Worm (Caenorhabditis elegans) whole organism, L1 larva: ENCODE data around the gene clec-240.
A peak's percentile ranks its signal among the peaks of the same experiment; 100 is the strongest.

Experiments
- C04F5.9 ChIP-seq: sonication (generic microtip); optimal IDR thresholded peaks from 2 replicates; lab custom pipeline; 2016; ENCODE audit warnings: missing genetic modification characterization, missing compliant biosample characterization
- C16A3.4 ChIP-seq: fragments of 150-350 bp; optimal IDR thresholded peaks from 2 replicates; lab custom pipeline; 2014; ENCODE audit warnings: missing biosample characterization, missing genetic modification characterization
- C34B4.2 ChIP-seq: sonication (generic microtip); optimal IDR thresholded peaks from 2 replicates; lab custom pipeline; 2017; ENCODE audit warnings: mild to moderate bottlenecking, missing genetic modification characterization, missing compliant biosample characterization
- F16B12.6 ChIP-seq: fragments of 150-350 bp; optimal IDR thresholded peaks from 2 replicates; lab custom pipeline; 2014; ENCODE audit warnings: missing biosample characterization, missing genetic modification characterization
- Y116A8C.19 ChIP-seq: sonication (generic microtip); optimal IDR thresholded peaks from 2 replicates; lab custom pipeline; 2016; ENCODE audit warnings: missing compliant biosample characterization, missing genetic modification characterization, borderline replicate concordance
- aha-1 ChIP-seq: fragments of 150-350 bp; optimal IDR thresholded peaks from 2 replicates; lab custom pipeline; 2014; ENCODE audit warnings: missing biosample characterization, missing genetic modification characterization
- aly-2 ChIP-seq: fragments of 150-350 bp; optimal IDR thresholded peaks from 2 replicates; lab custom pipeline; 2014; ENCODE audit warnings: missing biosample characterization, missing genetic modification characterization
- ceh-8 ChIP-seq: fragments of 200-800 bp; sonication (Bioruptor generic); optimal IDR thresholded peaks from 2 replicates; lab custom pipeline; 2018; ENCODE audit warnings: mild to moderate bottlenecking, missing genetic modification characterization, moderate library complexity, missing compliant biosample characterization
- ceh-82 ChIP-seq, 3 experiments: fragments of 150-350 bp in 1 of 3; sonication (generic microtip) in 2 of 3; optimal IDR thresholded peaks; 2 replicates each; lab custom pipeline; 2014 to 2017; ENCODE audit warnings: missing biosample characterization in 3 of 3, missing genetic modification characterization in 3 of 3
- ceh-90 ChIP-seq: sonication (generic microtip); optimal IDR thresholded peaks from 2 replicates; lab custom pipeline; 2016; ENCODE audit warnings: missing genetic modification characterization, missing compliant biosample characterization
- dpl-1 ChIP-seq, 3 experiments: fragments of 150-350 bp in 2 of 3; sonication (generic microtip) in 1 of 3; optimal IDR thresholded peaks; 2 replicates each; lab custom pipeline; 2014 to 2017; ENCODE audit warnings: missing biosample characterization in 3 of 3, missing genetic modification characterization in 3 of 3, missing genetic modification reagents in 3 of 3
- efl-1 ChIP-seq, 4 experiments: fragments of 150-350 bp; optimal IDR thresholded peaks in 3 of 4; peaks in 1 of 4; 1 replicate in 1 of 4; 2 replicates in 3 of 4; lab custom pipeline; 2014; ENCODE audit warnings: missing biosample characterization in 2 of 4, missing genetic modification characterization in 2 of 4, missing genetic modification reagents in 2 of 4
- efl-3 ChIP-seq: fragments of 200-800 bp; sonication (Bioruptor generic); optimal IDR thresholded peaks from 2 replicates; lab custom pipeline; 2018; ENCODE audit warnings: mild to moderate bottlenecking, missing genetic modification characterization, missing compliant biosample characterization
- egl-13 ChIP-seq: sonication (generic microtip); optimal IDR thresholded peaks from 2 replicates; lab custom pipeline; 2016; ENCODE audit warnings: missing genotype, missing genetic modification reagents, missing genetic modification characterization, missing compliant biosample characterization
- elt-2 ChIP-seq: sonication (generic microtip); optimal IDR thresholded peaks from 2 replicates; lab custom pipeline; 2016; ENCODE audit warnings: missing genetic modification characterization, mild to moderate bottlenecking, inconsistent platforms, missing compliant biosample characterization, missing genetic modification reagents
- ets-5 ChIP-seq: fragments of 200-800 bp; sonication (Bioruptor generic); IDR thresholded peaks from 2 replicates; pipeline ENCODE4 v1.3.6; 2022; ENCODE audit warnings: missing genetic modification characterization, missing compliant biosample characterization
- fkh-10 ChIP-seq: sonication (generic microtip); optimal IDR thresholded peaks from 2 replicates; lab custom pipeline; 2017; ENCODE audit warnings: missing biosample characterization, missing genetic modification reagents, missing genetic modification characterization
- fkh-4 ChIP-seq: sonication (generic microtip); optimal IDR thresholded peaks from 2 replicates; lab custom pipeline; 2016; ENCODE audit warnings: missing compliant biosample characterization, missing genetic modification characterization, borderline replicate concordance
- fos-1 ChIP-seq: fragments of 150-350 bp; optimal IDR thresholded peaks from 2 replicates; lab custom pipeline; 2014; ENCODE audit warnings: missing biosample characterization, missing genetic modification characterization
- hlh-17 ChIP-seq: fragments of 200-800 bp; sonication (Bioruptor generic); optimal IDR thresholded peaks from 2 replicates; lab custom pipeline; 2018; ENCODE audit warnings: missing genetic modification characterization, mild to moderate bottlenecking, missing compliant biosample characterization, moderate library complexity, borderline replicate concordance
- irx-1 ChIP-seq: sonication (generic microtip); optimal IDR thresholded peaks from 2 replicates; lab custom pipeline; 2016; ENCODE audit warnings: missing genetic modification characterization, missing compliant biosample characterization
- isw-1 ChIP-seq: fragments of 200-800 bp; sonication (Bioruptor generic); IDR thresholded peaks from 2 replicates; pipeline ENCODE4 v1.3.6; 2022; ENCODE audit warnings: missing genetic modification characterization, missing compliant biosample characterization
- lin-13 ChIP-seq: fragments of 150-350 bp; optimal IDR thresholded peaks from 2 replicates; lab custom pipeline; 2014; ENCODE audit warnings: missing biosample characterization, missing genetic modification reagents, missing genetic modification characterization
- lin-14 ChIP-seq: fragments of 200-800 bp; sonication (Bioruptor generic); optimal IDR thresholded peaks from 2 replicates; lab custom pipeline; 2018; ENCODE audit warnings: mild to moderate bottlenecking, missing genetic modification characterization, moderate library complexity, missing compliant biosample characterization
- lin-35 ChIP-seq, 2 experiments: fragments of 150-350 bp; optimal IDR thresholded peaks; 2 replicates each; lab custom pipeline; 2014; ENCODE audit warnings: missing biosample characterization in 2 of 2, missing genetic modification characterization in 2 of 2, missing genetic modification reagents in 2 of 2
- lir-3 ChIP-seq: sonication (generic microtip); optimal IDR thresholded peaks from 2 replicates; lab custom pipeline; 2016; ENCODE audit warnings: mild to moderate bottlenecking, missing genetic modification characterization, moderate library complexity, missing compliant biosample characterization; ENCODE audit not compliant: poor library complexity
- lsy-2 ChIP-seq, 2 experiments: fragments of 150-350 bp; optimal IDR thresholded peaks; 2 replicates each; lab custom pipeline; 2014; ENCODE audit warnings: missing biosample characterization in 2 of 2, missing genetic modification characterization in 2 of 2
- mdl-1 ChIP-seq, 2 experiments: fragments of 150-350 bp; optimal IDR thresholded peaks; 2 replicates each; lab custom pipeline; 2014 to 2017; ENCODE audit warnings: missing biosample characterization in 2 of 2, missing genetic modification characterization in 2 of 2, inconsistent platforms in 1 of 2
- mef-2 ChIP-seq: fragments of 150-350 bp; optimal IDR thresholded peaks from 2 replicates; lab custom pipeline; 2014; ENCODE audit warnings: missing biosample characterization, missing genetic modification characterization
- mep-1 ChIP-seq: fragments of 150-350 bp; optimal IDR thresholded peaks from 2 replicates; lab custom pipeline; 2014; ENCODE audit warnings: missing biosample characterization, missing genetic modification characterization
- nhr-11 ChIP-seq: fragments of 150-350 bp; optimal IDR thresholded peaks from 2 replicates; lab custom pipeline; 2014; ENCODE audit warnings: missing biosample characterization, missing genetic modification characterization
- nhr-12 ChIP-seq: sonication (generic microtip); optimal IDR thresholded peaks from 2 replicates; lab custom pipeline; 2017; ENCODE audit warnings: missing biosample characterization, missing genetic modification characterization
- nhr-19 ChIP-seq: fragments of 200-800 bp; sonication (Bioruptor generic); conservative IDR thresholded peaks from 2 replicates; pipeline ENCODE4 v1.3.6; 2022; ENCODE audit warnings: missing genetic modification characterization, missing compliant biosample characterization
- nhr-20 ChIP-seq: sonication (generic microtip); optimal IDR thresholded peaks from 2 replicates; lab custom pipeline; 2016; ENCODE audit warnings: mild to moderate bottlenecking, missing genetic modification characterization, missing compliant biosample characterization
- nhr-237 ChIP-seq: fragments of 150-350 bp; optimal IDR thresholded peaks from 2 replicates; lab custom pipeline; 2014; ENCODE audit warnings: missing biosample characterization, missing genetic modification characterization
- nhr-28 ChIP-seq: fragments of 150-350 bp; optimal IDR thresholded peaks from 2 replicates; lab custom pipeline; 2014; ENCODE audit warnings: missing biosample characterization, missing genetic modification characterization
- nhr-84 ChIP-seq: sonication (generic microtip); optimal IDR thresholded peaks from 2 replicates; lab custom pipeline; 2017; ENCODE audit warnings: missing biosample characterization, missing genetic modification characterization
- nhr-90 ChIP-seq: sonication (generic microtip); optimal IDR thresholded peaks from 2 replicates; lab custom pipeline; 2016; ENCODE audit warnings: mild to moderate bottlenecking, missing genetic modification characterization, missing compliant biosample characterization; ENCODE audit not compliant: poor library complexity
- pag-3 ChIP-seq: sonication (generic microtip); optimal IDR thresholded peaks from 2 replicates; lab custom pipeline; 2017; ENCODE audit warnings: missing genetic modification characterization, mild to moderate bottlenecking, missing compliant biosample characterization, antibody characterized with exemption, borderline replicate concordance; ENCODE audit not compliant: insufficient read depth
- pqm-1 ChIP-seq: sonication (generic microtip); optimal IDR thresholded peaks from 3 replicates; lab custom pipeline; 2017; ENCODE audit warnings: missing biosample characterization, missing genetic modification characterization
- rnt-1 ChIP-seq: sonication (generic microtip); optimal IDR thresholded peaks from 2 replicates; lab custom pipeline; 2016; ENCODE audit warnings: mild to moderate bottlenecking, missing genetic modification characterization, moderate library complexity, missing compliant biosample characterization
- skn-1 ChIP-seq: fragments of 150-350 bp; optimal IDR thresholded peaks from 2 replicates; lab custom pipeline; 2014; ENCODE audit warnings: missing biosample characterization, missing genetic modification characterization
- snpc-4 ChIP-seq: fragments of 150-350 bp; optimal IDR thresholded peaks from 2 replicates; lab custom pipeline; 2014; ENCODE audit warnings: missing biosample characterization, missing genetic modification characterization
- snu-23 ChIP-seq: sonication (generic microtip); optimal IDR thresholded peaks from 2 replicates; lab custom pipeline; 2016; ENCODE audit warnings: missing genetic modification characterization, missing compliant biosample characterization
- tbx-2 ChIP-seq: sonication (generic microtip); optimal IDR thresholded peaks from 2 replicates; lab custom pipeline; 2016; ENCODE audit warnings: missing genetic modification characterization, missing compliant biosample characterization
- tlp-1 ChIP-seq: fragments of 150-350 bp; optimal IDR thresholded peaks from 2 replicates; lab custom pipeline; 2014; ENCODE audit warnings: missing biosample characterization, missing genetic modification characterization
- unc-130 ChIP-seq: fragments of 150-350 bp; optimal IDR thresholded peaks from 2 replicates; lab custom pipeline; 2017; ENCODE audit warnings: missing biosample characterization, missing genetic modification characterization, inconsistent platforms
- unc-98 ChIP-seq: fragments of 200-800 bp; sonication (Bioruptor generic); IDR thresholded peaks from 2 replicates; pipeline ENCODE4 v1.3.6; 2022; ENCODE audit warnings: missing genetic modification characterization, missing compliant biosample characterization
- vab-15 ChIP-seq: sonication (generic microtip); optimal IDR thresholded peaks from 2 replicates; lab custom pipeline; 2017; ENCODE audit warnings: missing genotype, mild to moderate bottlenecking, missing genetic modification characterization, missing compliant biosample characterization
- zag-1 ChIP-seq: fragments of 150-350 bp; optimal IDR thresholded peaks from 2 replicates; lab custom pipeline; 2014; ENCODE audit warnings: missing biosample characterization, missing genetic modification characterization
- ztf-11 ChIP-seq, 2 experiments: sonication (generic microtip); optimal IDR thresholded peaks; 2 replicates each; lab custom pipeline; 2016 to 2017; ENCODE audit warnings: missing genetic modification characterization in 2 of 2, missing biosample characterization in 1 of 2, missing compliant biosample characterization in 1 of 2

The clec-240 gene

DNA sequence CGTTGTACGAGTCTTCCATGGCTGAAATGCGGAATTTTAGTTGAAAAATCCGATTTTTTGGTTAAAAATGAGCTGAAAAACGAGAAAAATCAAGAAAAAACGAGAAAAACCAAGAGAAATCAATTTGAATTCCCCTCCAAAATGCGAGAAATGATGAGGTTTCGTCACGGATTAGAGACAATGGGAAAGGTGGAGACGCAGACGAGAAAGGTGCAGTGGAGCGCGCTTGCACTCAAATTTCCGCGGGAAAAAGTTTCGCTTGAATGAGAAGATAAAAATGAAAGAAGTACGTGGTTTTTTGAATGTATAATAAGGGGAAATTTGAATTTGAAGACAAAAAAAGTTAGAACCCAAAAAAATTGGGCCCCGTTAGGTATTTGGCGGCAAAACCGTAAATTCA, 44.2 kb upstream of the clec-240 start, which contains the start of gene efl-1 (continued):
- peak; percentile 59 for TF ChIP-seq F16B12.6 (tag; lab: Kevin White, UChicago)
- TF ChIP-seq nhr-90 (tag; lab: Kevin White, UChicago), result peak; percentile 95
- TF ChIP-seq snpc-4, result peak; percentile 95
- peak; percentile 80 to 96 (median 94) for TF ChIP-seq ceh-82 (tag; optimal IDR thresholded peaks at IDR 0.05; lab: Kevin White, UChicago)
- peak; percentile 52 for TF ChIP-seq C04F5.9 (tag; lab: Kevin White, UChicago)
- TF ChIP-seq mef-2 (tag; lab: Kevin White, UChicago), result peak; percentile 64
- TF ChIP-seq pag-3 (tag; lab: Kevin White, UChicago), result no peak
- TF ChIP-seq lin-14 (GFP tag; lab: Kevin White, UChicago), result peak; percentile 95
- peak; percentile 90 for TF ChIP-seq isw-1
- peak; percentile 86 for TF ChIP-seq fkh-10 (GFP tag; lab: Kevin White, UChicago)
- TF ChIP-seq aha-1 (tag; lab: Kevin White, UChicago), result peak; percentile 60
- TF ChIP-seq nhr-12 (tag; lab: Kevin White, UChicago), result no peak
- TF ChIP-seq nhr-237 (tag; lab: Kevin White, UChicago), result peak; percentile 88
- peak; percentile 97 to 100 for TF ChIP-seq efl-1 (optimal IDR thresholded peaks at IDR 0.05; lab: Kevin White, UChicago)
- peak in 1 of 2 experiments; percentile 100 for TF ChIP-seq efl-1 (GFP tag; optimal IDR thresholded peaks at IDR 0.05 in 1 of 2; lab: Kevin White, UChicago)
- no peak for TF ChIP-seq nhr-28 (tag; lab: Kevin White, UChicago)
- peak; percentile 85 for TF ChIP-seq C16A3.4
- peak; percentile 97 for TF ChIP-seq snu-23
- no peak for TF ChIP-seq efl-3
- peak in 1 of 2 experiments; percentile 78 for TF ChIP-seq mdl-1 (tag; optimal IDR thresholded peaks at IDR 0.05; lab: Kevin White, UChicago)
- TF ChIP-seq lsy-2 (tag; optimal IDR thresholded peaks at IDR 0.05; lab: Kevin White, UChicago), result peak; percentile 93 to 95
- TF ChIP-seq egl-13 (tag; lab: Kevin White, UChicago), result peak; percentile 90
- TF ChIP-seq unc-98 (GFP tag; lab: Robert Waterston, UW), result peak; percentile 77
- peak; percentile 79 for TF ChIP-seq unc-130
- TF ChIP-seq nhr-84, result no peak
- peak in 1 of 2 experiments; percentile 68 for TF ChIP-seq ztf-11 (tag; optimal IDR thresholded peaks at IDR 0.05; lab: Kevin White, UChicago)
- TF ChIP-seq elt-2, result peak; percentile 78
- peak; percentile 94 for TF ChIP-seq mep-1 (tag; lab: Kevin White, UChicago)
- TF ChIP-seq lin-13 (GFP tag; lab: Kevin White, UChicago), result peak; percentile 91
- TF ChIP-seq fos-1 (tag; lab: Kevin White, UChicago), result peak; percentile 93
- peak; percentile 94 for TF ChIP-seq tbx-2 (tag; lab: Kevin White, UChicago)
- TF ChIP-seq fkh-4 (tag; lab: Kevin White, UChicago), result peak; percentile 68
- peak; percentile 96 for TF ChIP-seq nhr-20
- TF ChIP-seq skn-1 (tag; lab: Kevin White, UChicago), result peak; percentile 94
- no peak for TF ChIP-seq hlh-17 (GFP tag; lab: Kevin White, UChicago)
- TF ChIP-seq ceh-90 (tag; lab: Kevin White, UChicago), result peak; percentile 58
- peak; percentile 38 for TF ChIP-seq C34B4.2 (tag; lab: Kevin White, UChicago)

DNA sequence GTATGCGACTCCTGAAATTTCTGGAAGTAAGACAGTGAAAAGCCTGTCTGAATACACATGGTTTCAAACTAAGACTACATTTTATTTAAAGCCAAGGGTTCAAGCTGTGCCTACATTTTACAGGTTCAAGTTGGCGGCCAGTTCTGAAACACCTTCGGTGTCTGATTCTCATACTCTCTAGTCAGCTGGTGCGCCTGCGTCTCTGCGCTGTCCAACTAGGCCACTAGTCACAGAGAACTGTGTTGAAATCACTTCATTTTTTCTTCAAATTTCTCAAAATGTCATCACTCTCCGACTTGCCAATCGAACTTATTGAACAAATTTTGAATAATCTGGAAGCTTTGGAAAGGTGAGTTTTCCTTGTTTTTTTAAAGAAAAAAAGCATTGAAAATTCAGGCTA, 43.2 kb upstream of the clec-240 start, which contains the start of gene fbxa-90:
TSS of gene fbxa-90 (plus strand) at position 179 of the 400 bp plus-strand sequence.
- TF ChIP-seq pqm-1 (tag; lab: Kevin White, UChicago) (no peak), elt-2 (no peak), dpl-1 (GFP tag; optimal IDR thresholded peaks at IDR 0.05; lab: Kevin White, UChicago) (peak in 2 of 3 experiments; percentile 27 to 31), irx-1 (tag; lab: Kevin White, UChicago) (no peak), nhr-19 (GFP tag; lab: Robert Waterston, UW) (no peak), tlp-1 (tag; lab: Kevin White, UChicago) (no peak), Y116A8C.19 (tag; lab: Kevin White, UChicago) (no peak), efl-1 (optimal IDR thresholded peaks at IDR 0.05; lab: Kevin White, UChicago) (peak; percentile 29 to 64), efl-1 (GFP tag; optimal IDR thresholded peaks at IDR 0.05 in 1 of 2; lab: Kevin White, UChicago) (peak in 1 of 2 experiments; percentile 94), isw-1 (no peak), nhr-90 (tag; lab: Kevin White, UChicago) (no peak), zag-1 (no peak), skn-1 (tag; lab: Kevin White, UChicago) (peak; percentile 15), lin-35 (GFP tag; optimal IDR thresholded peaks at IDR 0.05; lab: Kevin White, UChicago) (peak in 1 of 2 experiments; percentile 54), ceh-82 (tag; optimal IDR thresholded peaks at IDR 0.05; lab: Kevin White, UChicago) (no peak), rnt-1 (no peak), nhr-11 (no peak), aly-2 (tag; lab: Kevin White, UChicago) (no peak), lir-3 (tag; lab: Kevin White, UChicago) (no peak), vab-15 (tag; lab: Kevin White, UChicago) (no peak), ets-5 (GFP tag; lab: Robert Waterston, UW) (no peak), ceh-8 (no peak), tbx-2 (tag; lab: Kevin White, UChicago) (no peak)
